Fruit fly (Drosophila melanogaster) whole organism, embryonic: ENCODE measurements around the gene CG9643.
A peak's percentile ranks its signal among the peaks of the same experiment; 100 is the strongest.

ENCODE experiments used
- ATbp ChIP-seq: fragments of 200-800 bp; sonication (Bioruptor generic); optimal IDR thresholded peaks from 2 replicates; lab custom pipeline; 2017; ENCODE audit warnings: missing biosample characterization, mild to moderate bottlenecking, missing genetic modification characterization, missing genetic modification reagents
- CG10274 ChIP-seq: fragments of 200-800 bp; sonication (Bioruptor generic); optimal IDR thresholded peaks from 3 replicates; lab custom pipeline; 2017; ENCODE audit warnings: missing biosample characterization, mild to moderate bottlenecking, missing genetic modification characterization
- CG10959 ChIP-seq: fragments of 200-800 bp; sonication (Bioruptor generic); IDR thresholded peaks from 2 replicates; pipeline ENCODE4 v1.3.6; 2022; ENCODE audit warnings: missing biosample characterization, missing genetic modification characterization
- CG12219 ChIP-seq: fragments of 200-800 bp; sonication (Bioruptor generic); optimal IDR thresholded peaks from 3 replicates; lab custom pipeline; 2018; ENCODE audit warnings: missing biosample characterization, mild to moderate bottlenecking, missing genetic modification characterization
- CG14860 ChIP-seq: fragments of 200-800 bp; sonication (Bioruptor generic); IDR thresholded peaks from 3 replicates; pipeline ENCODE4 v1.3.6; 2022; ENCODE audit warnings: missing biosample characterization, missing genetic modification characterization; ENCODE audit not compliant: partially characterized antibody
- CG14965 ChIP-seq: fragments of 200-800 bp; sonication (Bioruptor generic); optimal IDR thresholded peaks from 2 replicates; lab custom pipeline; 2016; ENCODE audit warnings: missing biosample characterization, missing genetic modification characterization, borderline replicate concordance
- CG15269 ChIP-seq: fragments of 200-800 bp; sonication (Bioruptor generic); optimal IDR thresholded peaks from 2 replicates; lab custom pipeline; 2018; ENCODE audit warnings: missing biosample characterization, mild to moderate bottlenecking, missing genetic modification characterization, moderate library complexity
- CG1602 ChIP-seq: fragments of 200-800 bp; sonication (Bioruptor generic); optimal IDR thresholded peaks from 3 replicates; lab custom pipeline; 2016; ENCODE audit warnings: missing biosample characterization, missing genetic modification characterization
- CG16863 ChIP-seq: fragments of 200-800 bp; sonication (Bioruptor generic); optimal IDR thresholded peaks from 3 replicates; lab custom pipeline; 2016; ENCODE audit warnings: missing biosample characterization, missing genetic modification characterization
- CG1832 ChIP-seq: fragments of 200-800 bp; sonication (Bioruptor generic); optimal IDR thresholded peaks from 2 replicates; lab custom pipeline; 2017; ENCODE audit warnings: missing biosample characterization, mild to moderate bottlenecking, missing genetic modification characterization, inconsistent platforms
- CG18476 ChIP-seq: fragments of 200-800 bp; sonication (Bioruptor generic); optimal IDR thresholded peaks from 2 replicates; lab custom pipeline; 2016; ENCODE audit warnings: missing biosample characterization, mild to moderate bottlenecking, missing genetic modification characterization
- CG30020 ChIP-seq: fragments of 200-800 bp; optimal IDR thresholded peaks from 2 replicates; lab custom pipeline; 2019; ENCODE audit warnings: missing biosample characterization, mild to moderate bottlenecking, missing genetic modification characterization, moderate library complexity
- CG33213 ChIP-seq: fragments of 200-800 bp; sonication (Bioruptor generic); optimal IDR thresholded peaks from 3 replicates; lab custom pipeline; 2016; ENCODE audit warnings: missing biosample characterization, missing genetic modification characterization
- CG34422 ChIP-seq: fragments of 200-800 bp; sonication (Bioruptor generic); IDR thresholded peaks from 3 replicates; pipeline ENCODE4 v1.3.6; 2022; ENCODE audit warnings: missing biosample characterization, missing genetic modification characterization
- CG42726 ChIP-seq: fragments of 200-800 bp; sonication (Bioruptor generic); IDR thresholded peaks from 2 replicates; pipeline ENCODE4 v1.3.6; 2022; ENCODE audit warnings: missing biosample characterization, missing genetic modification characterization; ENCODE audit not compliant: partially characterized antibody
- CG6791 ChIP-seq: fragments of 200-800 bp; sonication (Bioruptor generic); IDR thresholded peaks from 3 replicates; pipeline ENCODE4 v1.3.6; 2022; ENCODE audit warnings: missing biosample characterization, missing genetic modification characterization; ENCODE audit not compliant: partially characterized antibody
- CG7963 ChIP-seq: fragments of 200-800 bp; sonication (Bioruptor generic); IDR thresholded peaks from 3 replicates; pipeline ENCODE4 v1.3.6; 2022; ENCODE audit warnings: missing biosample characterization, missing genetic modification characterization; ENCODE audit not compliant: partially characterized antibody
- CG8089 ChIP-seq: fragments of 200-800 bp; sonication (Bioruptor generic); optimal IDR thresholded peaks from 3 replicates; lab custom pipeline; 2016; ENCODE audit warnings: missing biosample characterization, missing genetic modification characterization
- CG8924 ChIP-seq: fragments of 200-800 bp; optimal IDR thresholded peaks from 3 replicates; lab custom pipeline; 2019; ENCODE audit warnings: missing biosample characterization, mild to moderate bottlenecking, missing genetic modification characterization, moderate library complexity
- CHES-1-like ChIP-seq: fragments of 200-800 bp; sonication (Bioruptor generic); optimal IDR thresholded peaks from 2 replicates; lab custom pipeline; 2016; ENCODE audit warnings: missing biosample characterization, missing genetic modification characterization
- Doc3 ChIP-seq: fragments of 200-800 bp; sonication (Bioruptor generic); IDR thresholded peaks from 3 replicates; pipeline ENCODE4 v1.3.6; 2022; ENCODE audit warnings: missing biosample characterization, missing genetic modification characterization; ENCODE audit not compliant: partially characterized antibody
- Dp ChIP-seq: fragments of 200-800 bp; sonication (Bioruptor generic); optimal IDR thresholded peaks from 2 replicates; lab custom pipeline; 2018; ENCODE audit warnings: missing biosample characterization, mild to moderate bottlenecking, missing genetic modification characterization, moderate library complexity
- Elba2 ChIP-seq: fragments of 200-800 bp; sonication (Bioruptor generic); optimal IDR thresholded peaks from 3 replicates; lab custom pipeline; 2016; ENCODE audit warnings: missing biosample characterization, missing genetic modification characterization
- HLH54F ChIP-seq: fragments of 200-800 bp; sonication (Bioruptor generic); optimal IDR thresholded peaks from 3 replicates; lab custom pipeline; 2016; ENCODE audit warnings: missing biosample characterization, missing genetic modification characterization
- Meics ChIP-seq: fragments of 200-800 bp; sonication (Bioruptor generic); optimal IDR thresholded peaks from 2 replicates; lab custom pipeline; 2017; ENCODE audit warnings: missing biosample characterization, mild to moderate bottlenecking, missing genetic modification characterization
- Oaz ChIP-seq: fragments of 200-800 bp; sonication (Bioruptor generic); IDR thresholded peaks from 2 replicates; pipeline ENCODE4 v1.3.6; 2022; ENCODE audit warnings: missing biosample characterization, missing genetic modification characterization
- Oli ChIP-seq: fragments of 200-800 bp; sonication (Bioruptor generic); optimal IDR thresholded peaks from 2 replicates; lab custom pipeline; 2018; ENCODE audit warnings: missing biosample characterization, mild to moderate bottlenecking, missing genetic modification characterization, moderate library complexity
- Sox100B ChIP-seq: fragments of 200-800 bp; sonication (Bioruptor generic); optimal IDR thresholded peaks from 3 replicates; lab custom pipeline; 2018; ENCODE audit warnings: missing biosample characterization, mild to moderate bottlenecking, missing genetic modification characterization
- Spps ChIP-seq: fragments of 200-800 bp; sonication (Bioruptor generic); optimal IDR thresholded peaks from 2 replicates; lab custom pipeline; 2018; ENCODE audit warnings: missing biosample characterization, mild to moderate bottlenecking, missing genetic modification characterization
- Vsx1 ChIP-seq: fragments of 200-800 bp; sonication (Bioruptor generic); optimal IDR thresholded peaks from 2 replicates; lab custom pipeline; 2017; ENCODE audit warnings: missing biosample characterization, mild to moderate bottlenecking, missing genetic modification characterization, missing genetic modification reagents
- abd-A ChIP-seq: fragments of 200-800 bp; sonication (Bioruptor generic); optimal IDR thresholded peaks from 3 replicates; lab custom pipeline; 2019; ENCODE audit warnings: missing biosample characterization, mild to moderate bottlenecking, missing genetic modification characterization, moderate library complexity
- bigmax ChIP-seq: fragments of 200-800 bp; sonication (Bioruptor generic); optimal IDR thresholded peaks from 2 replicates; lab custom pipeline; 2018; ENCODE audit warnings: missing biosample characterization, mild to moderate bottlenecking, missing genetic modification characterization
- crol ChIP-seq: fragments of 200-800 bp; sonication (Bioruptor generic); IDR thresholded peaks from 2 replicates; pipeline ENCODE4 v1.3.6; 2022; ENCODE audit warnings: missing biosample characterization, missing genetic modification characterization
- disco-r ChIP-seq: fragments of 200-800 bp; sonication (Bioruptor generic); optimal IDR thresholded peaks from 2 replicates; lab custom pipeline; 2016; ENCODE audit warnings: missing biosample characterization, missing genetic modification characterization
- dmrt11E ChIP-seq: fragments of 200-800 bp; sonication (Bioruptor generic); optimal IDR thresholded peaks from 3 replicates; lab custom pipeline; 2018; ENCODE audit warnings: missing biosample characterization, mild to moderate bottlenecking, missing genetic modification characterization, moderate library complexity
- fd96Cb ChIP-seq: fragments of 200-800 bp; sonication (Bioruptor generic); optimal IDR thresholded peaks from 2 replicates; lab custom pipeline; 2018; ENCODE audit warnings: missing biosample characterization, mild to moderate bottlenecking, missing genetic modification characterization, moderate library complexity
- grau ChIP-seq: fragments of 200-800 bp; optimal IDR thresholded peaks from 3 replicates; lab custom pipeline; 2019; ENCODE audit warnings: missing biosample characterization, mild to moderate bottlenecking, missing genetic modification characterization, moderate library complexity
- grn ChIP-seq: fragments of 200-800 bp; sonication (Bioruptor generic); optimal IDR thresholded peaks from 3 replicates; lab custom pipeline; 2017; ENCODE audit warnings: missing biosample characterization, missing genetic modification characterization
- hb ChIP-seq: fragments of 200-800 bp; sonication (Bioruptor generic); IDR thresholded peaks from 3 replicates; pipeline ENCODE4 v1.3.6; 2022; ENCODE audit warnings: missing biosample characterization, missing genetic modification characterization; ENCODE audit not compliant: partially characterized antibody
- mam ChIP-seq: fragments of 200-800 bp; sonication (Bioruptor generic); optimal IDR thresholded peaks from 3 replicates; lab custom pipeline; 2016; ENCODE audit warnings: missing biosample characterization, missing genetic modification characterization
- phol ChIP-seq: fragments of 200-800 bp; sonication (Bioruptor generic); optimal IDR thresholded peaks from 3 replicates; lab custom pipeline; 2018; ENCODE audit warnings: missing biosample characterization, mild to moderate bottlenecking, missing genetic modification characterization, moderate library complexity
- pzg ChIP-seq: fragments of 200-800 bp; sonication (Bioruptor generic); optimal IDR thresholded peaks from 3 replicates; lab custom pipeline; 2018; ENCODE audit warnings: missing biosample characterization, mild to moderate bottlenecking, missing genetic modification characterization, moderate library complexity
- sd ChIP-seq: fragments of 200-800 bp; sonication (Bioruptor generic); optimal IDR thresholded peaks from 3 replicates; lab custom pipeline; 2018; ENCODE audit warnings: missing biosample characterization, mild to moderate bottlenecking, missing genetic modification characterization, moderate library complexity
- sens-2 ChIP-seq: fragments of 200-800 bp; sonication (Bioruptor generic); IDR thresholded peaks from 2 replicates; pipeline ENCODE4 v1.3.6; 2022; ENCODE audit warnings: missing biosample characterization, missing genetic modification characterization
- sim ChIP-seq: fragments of 200-800 bp; sonication (Bioruptor generic); IDR thresholded peaks from 2 replicates; pipeline ENCODE4 v1.3.6; 2022; ENCODE audit warnings: missing biosample characterization, missing genetic modification characterization
- sima ChIP-seq: fragments of 200-800 bp; sonication (Bioruptor generic); optimal IDR thresholded peaks from 2 replicates; lab custom pipeline; 2016; ENCODE audit warnings: missing biosample characterization, missing genetic modification characterization
- sna ChIP-seq: fragments of 200-800 bp; sonication (Bioruptor generic); IDR thresholded peaks from 2 replicates; pipeline ENCODE4 v1.3.6; 2022; ENCODE audit warnings: missing biosample characterization, missing genetic modification characterization; ENCODE audit not compliant: partially characterized antibody
- tna ChIP-seq: fragments of 200-800 bp; sonication (Bioruptor generic); IDR thresholded peaks from 2 replicates; pipeline ENCODE4 v1.3.6; 2022; ENCODE audit warnings: missing biosample characterization, missing genetic modification characterization; ENCODE audit not compliant: partially characterized antibody
- trem ChIP-seq: fragments of 200-800 bp; optimal IDR thresholded peaks from 3 replicates; lab custom pipeline; 2019; ENCODE audit warnings: missing biosample characterization, mild to moderate bottlenecking, missing genetic modification characterization, moderate library complexity

Gene CG9643

DNA sequence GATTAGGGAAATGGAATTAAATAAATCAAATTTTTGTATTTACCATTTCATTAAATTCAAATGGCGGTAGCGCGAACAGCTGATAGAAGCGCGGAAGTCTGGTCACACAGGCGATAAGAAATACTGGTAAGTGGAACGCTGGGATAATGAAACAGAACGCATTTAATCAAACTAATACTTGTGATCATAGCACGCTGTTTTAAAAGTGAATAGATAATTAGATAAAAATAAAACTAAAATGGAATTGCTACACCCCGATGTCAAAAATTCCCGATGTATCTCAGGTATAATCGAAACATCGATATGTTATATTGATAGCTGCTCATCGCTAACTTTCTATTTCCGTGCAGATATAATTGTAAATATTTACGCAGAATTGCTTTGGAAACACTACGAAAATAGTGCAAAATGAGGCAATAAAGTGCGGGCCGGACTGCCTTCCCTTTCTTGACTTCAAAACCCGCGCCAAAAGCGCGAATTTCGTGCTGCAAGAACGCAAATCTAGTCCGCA, 13.6 kb upstream of the CG9643 start, which contains the start of the genes okr and CG3558 (continued):
- TF ChIP-seq sens-2 (no peak), Vsx1 (GFP tag; lab: Kevin White, UChicago) (no peak), CG7963 (GFP tag; lab: Robert Waterston, UW) (peak; percentile 58; the same call in 2 of the 3 replicates), Elba2 (GFP tag; lab: Kevin White, UChicago) (peak; percentile 47), Oaz (GFP tag; lab: Robert Waterston, UW) (no peak), trem (tag; lab: Kevin White, UChicago) (peak; percentile 91), CG34422 (GFP tag; lab: Robert Waterston, UW) (no peak), Doc3 (GFP tag; lab: Robert Waterston, UW) (peak; percentile 86), abd-A (no peak), CG30020 (tag; lab: Kevin White, UChicago) (peak; percentile 76), CG10959 (GFP tag; lab: Robert Waterston, UW) (no peak), CG6791 (GFP tag; lab: Robert Waterston, UW) (peak; percentile 73), Meics (GFP tag; lab: Kevin White, UChicago) (no peak), CG8924 (tag; lab: Kevin White, UChicago) (peak; percentile 24), mam (no peak), Spps (no peak), CG42726 (GFP tag; lab: Robert Waterston, UW) (no peak; the same call in 1 of the 2 replicates), CG33213 (GFP tag; lab: Kevin White, UChicago) (peak; percentile 0), CG8089 (GFP tag; lab: Kevin White, UChicago) (no peak), HLH54F (GFP tag; lab: Kevin White, UChicago) (no peak), disco-r (GFP tag; lab: Kevin White, UChicago) (no peak), CG14860 (GFP tag; lab: Robert Waterston, UW) (peak; percentile 81), sna (peak; percentile 77), fd96Cb (tag; lab: Kevin White, UChicago) (no peak), grau (peak; percentile 24), hb (GFP tag; lab: Robert Waterston, UW) (peak; percentile 66; the same call in 2 of the 3 replicates), CG12219 (no peak), CG1602 (no peak), ATbp (GFP tag; lab: Kevin White, UChicago) (no peak), dmrt11E (no peak), tna (GFP tag; lab: Robert Waterston, UW) (peak; percentile 47; the same call in 1 of the 2 replicates), CG14965 (GFP tag; lab: Kevin White, UChicago) (no peak), CHES-1-like (GFP tag; lab: Kevin White, UChicago) (no peak), sima (GFP tag; lab: Kevin White, UChicago) (no peak), Sox100B (GFP tag; lab: Kevin White, UChicago) (no peak), pzg (GFP tag; lab: Kevin White, UChicago) (peak; percentile 71), CG10274 (GFP tag; lab: Kevin White, UChicago) (no peak), Oli (tag; lab: Kevin White, UChicago) (no peak), phol (tag; lab: Kevin White, UChicago) (peak; percentile 83), bigmax (GFP tag; lab: Kevin White, UChicago) (no peak), crol (GFP tag; lab: Robert Waterston, UW) (no peak), CG15269 (tag; lab: Kevin White, UChicago) (no peak), CG18476 (no peak), sim (GFP tag; lab: Robert Waterston, UW) (no peak), CG1832 (no peak), CG16863 (no peak), Dp (peak; percentile 86), grn (GFP tag; lab: Kevin White, UChicago) (no peak), sd (tag; lab: Kevin White, UChicago) (no peak)
